Worm (Caenorhabditis elegans): ENCODE results near the gene F53B1.9.

Gene F53B1.9

ce11 chrX:2131650-2132049 is at the start of gene F53B1.9:
TSS of gene F53B1.9 (minus strand) at chrX:2131844.
- no peak for TF ChIP-seq hif-1 (tag; optimal IDR thresholded peaks at IDR 0.05)
- TF ChIP-seq F37D6.2 (tag; optimal IDR thresholded peaks at IDR 0.05): no peak
- TF ChIP-seq D1046.2 (GFP tag; IDR thresholded peaks at IDR 0.05): no peak
- no peak for TF ChIP-seq skn-1 (tag; optimal IDR thresholded peaks at IDR 0.05)
- peak; percentile 17 for TF ChIP-seq hlh-30 (tag; optimal IDR thresholded peaks at IDR 0.05; ENCODE audit: insufficient read depth)
- TF ChIP-seq set-16 (GFP tag; IDR thresholded peaks at IDR 0.05): peak; percentile 8; the same call in 1 of the 2 replicates
- no peak for TF ChIP-seq dmd-6 (GFP tag; IDR thresholded peaks at IDR 0.05)
- peak; percentile 6 for TF ChIP-seq mes-2 (tag; optimal IDR thresholded peaks at IDR 0.05; ENCODE audit: poor library complexity, severe bottlenecking)
- TF ChIP-seq hmg-1.1 (GFP tag; IDR thresholded peaks at IDR 0.05): 0 out of 2 replicates have a peak, but pooled peaks have one; percentile 9
- no peak for TF ChIP-seq lin-1 (GFP tag; IDR thresholded peaks at IDR 0.05)
- TF ChIP-seq ceh-44 (GFP tag; IDR thresholded peaks at IDR 0.05): no peak
- no peak for TF ChIP-seq nhr-76 (tag; optimal IDR thresholded peaks at IDR 0.05)
- no peak for TF ChIP-seq lir-3 (tag; optimal IDR thresholded peaks at IDR 0.05)
- TF ChIP-seq nhr-237 (tag; optimal IDR thresholded peaks at IDR 0.05): no peak
- TF ChIP-seq pha-4 (GFP tag; IDR thresholded peaks at IDR 0.05): no peak
- TF ChIP-seq pha-4 (tag; optimal IDR thresholded peaks at IDR 0.05): no peak

ce11 chrX:2180588-2180987 is 48.9 kb upstream of the F53B1.9 start, which contains the start of gene F48B9.1:
TSS of gene F48B9.1 (plus strand) at chrX:2180888.
- TF ChIP-seq madf-5 (GFP tag; IDR thresholded peaks at IDR 0.05) (no peak), zfp-2 (tag; optimal IDR thresholded peaks at IDR 0.05) (no peak), mdt-29 (GFP tag; IDR thresholded peaks at IDR 0.05) (no peak), T26A8.4 (GFP tag; IDR thresholded peaks at IDR 0.05) (no peak), hlh-30 (tag; optimal IDR thresholded peaks at IDR 0.05; ENCODE audit: insufficient read depth) (no peak), lin-13 (GFP tag; optimal IDR thresholded peaks at IDR 0.05) (no peak), lsy-2 (tag; optimal IDR thresholded peaks at IDR 0.05) (no peak)

- TF ChIP-seq dve-1 (tag; optimal IDR thresholded peaks at IDR 0.05; ENCODE audit: insufficient read depth): peak; percentile 62
- TF ChIP-seq mdl-1 (tag; optimal IDR thresholded peaks at IDR 0.05): peak in 1 of 2 experiments; percentile 28
- TF ChIP-seq mep-1 (tag; optimal IDR thresholded peaks at IDR 0.05): no peak
- TF ChIP-seq aha-1 (tag): no peak
- peak; percentile 10 for TF ChIP-seq hlh-30 (tag; optimal IDR thresholded peaks at IDR 0.05; ENCODE audit: insufficient read depth)
- peak; percentile 43 for TF ChIP-seq nhr-28 (tag; optimal IDR thresholded peaks at IDR 0.05)
- TF ChIP-seq pqm-1 (tag; optimal IDR thresholded peaks at IDR 0.05): peak; percentile 32
- TF ChIP-seq dmd-6 (GFP tag; IDR thresholded peaks at IDR 0.05): peak; percentile 37
- TF ChIP-seq daf-8 (GFP tag; IDR thresholded peaks at IDR 0.05): no peak
- no peak for TF ChIP-seq lin-13 (GFP tag; optimal IDR thresholded peaks at IDR 0.05)
- no peak for TF ChIP-seq ceh-32 (tag; optimal IDR thresholded peaks at IDR 0.05; ENCODE audit: poor library complexity)
- no peak for TF ChIP-seq dmd-8 (GFP tag; IDR thresholded peaks at IDR 0.05)
- no peak for TF ChIP-seq nhr-6 (tag; optimal IDR thresholded peaks at IDR 0.05)
- TF ChIP-seq daf-19 (GFP tag; conservative IDR thresholded peaks at IDR 0.05): no peak
- peak; percentile 28 for TF ChIP-seq hlh-11 (tag; optimal IDR thresholded peaks at IDR 0.05)
- no peak for TF ChIP-seq ama-1 (optimal IDR thresholded peaks at IDR 0.05)
- TF ChIP-seq ZK337.2 (GFP tag; IDR thresholded peaks at IDR 0.05): no peak
- TF ChIP-seq duxl-1 (tag; optimal IDR thresholded peaks at IDR 0.05; ENCODE audit: poor library complexity): no peak
- TF ChIP-seq tra-1 (GFP tag; IDR thresholded peaks at IDR 0.05): 0 out of 2 replicates have a peak, but pooled peaks have one; percentile 15
- no peak for TF ChIP-seq dpl-1 (GFP tag; optimal IDR thresholded peaks at IDR 0.05)
- no peak for TF ChIP-seq nhr-48 (tag; optimal IDR thresholded peaks at IDR 0.05)
- no peak for TF ChIP-seq zip-11 (GFP tag; IDR thresholded peaks at IDR 0.05)
- TF ChIP-seq daf-16 (GFP tag; optimal IDR thresholded peaks at IDR 0.05): no peak
- TF ChIP-seq daf-16 (tag; optimal IDR thresholded peaks at IDR 0.05): peak; percentile 15
Measured at ce11 chrX:2178410-2178944, 46.8 kb upstream of the F53B1.9 start.
